Worm (Caenorhabditis elegans) whole organism, late embryonic: Measurements from ENCODE around the gene npr-28.
A peak's percentile ranks its signal among the peaks of the same experiment; 100 is the strongest.

Experiments used
- C38D4.7 ChIP-seq: fragments of 200-800 bp; sonication (Bioruptor generic); optimal IDR thresholded peaks from 2 replicates; lab custom pipeline; 2018; ENCODE audit warnings: mild to moderate bottlenecking, missing genetic modification characterization, moderate library complexity, missing compliant biosample characterization
- F13H6.1 ChIP-seq: sonication (generic microtip); optimal IDR thresholded peaks from 2 replicates; lab custom pipeline; 2016; ENCODE audit warnings: missing genetic modification characterization, missing compliant biosample characterization
- K02D7.2 ChIP-seq: sonication (generic microtip); optimal IDR thresholded peaks from 2 replicates; lab custom pipeline; 2017; ENCODE audit warnings: mild to moderate bottlenecking, missing genetic modification characterization, missing compliant biosample characterization
- Y22D7AL.16 ChIP-seq: sonication (generic microtip); optimal IDR thresholded peaks from 2 replicates; lab custom pipeline; 2016; ENCODE audit warnings: missing genetic modification characterization, missing compliant biosample characterization
- ceh-18 ChIP-seq: sonication (generic microtip); optimal IDR thresholded peaks from 2 replicates; lab custom pipeline; 2016; ENCODE audit warnings: missing genetic modification characterization, missing compliant biosample characterization
- ceh-19 ChIP-seq: fragments of 200-800 bp; sonication (Bioruptor generic); optimal IDR thresholded peaks from 2 replicates; lab custom pipeline; 2018; ENCODE audit warnings: mild to moderate bottlenecking, missing genetic modification characterization, missing compliant biosample characterization
- ceh-24 ChIP-seq: sonication (generic microtip); optimal IDR thresholded peaks from 2 replicates; lab custom pipeline; 2016; ENCODE audit warnings: mild to moderate bottlenecking, missing genetic modification characterization, missing compliant biosample characterization
- ceh-30 ChIP-seq: fragments of 150-350 bp; optimal IDR thresholded peaks from 2 replicates; lab custom pipeline; 2014; ENCODE audit warnings: missing biosample characterization, missing genetic modification characterization
- ceh-31 ChIP-seq: sonication (generic microtip); optimal IDR thresholded peaks from 2 replicates; lab custom pipeline; 2016; ENCODE audit warnings: missing genetic modification characterization, missing compliant biosample characterization
- ceh-45 ChIP-seq: fragments of 200-800 bp; sonication (Bioruptor generic); IDR thresholded peaks from 2 replicates; pipeline ENCODE4 v1.3.6; 2022; ENCODE audit warnings: missing genetic modification reagents, missing genetic modification characterization, missing compliant biosample characterization
- ceh-48 ChIP-seq: sonication (generic microtip); optimal IDR thresholded peaks from 2 replicates; lab custom pipeline; 2016; ENCODE audit warnings: missing genetic modification characterization, inconsistent platforms, missing compliant biosample characterization
- ceh-6 ChIP-seq: fragments of 200-800 bp; sonication (Bioruptor generic); optimal IDR thresholded peaks from 2 replicates; lab custom pipeline; 2018; ENCODE audit warnings: mild to moderate bottlenecking, missing genetic modification characterization, missing compliant biosample characterization
- che-1 ChIP-seq: sonication (generic microtip); optimal IDR thresholded peaks from 2 replicates; lab custom pipeline; 2016; ENCODE audit warnings: mild to moderate bottlenecking, missing genetic modification characterization, missing compliant biosample characterization
- dmd-4 ChIP-seq: sonication (generic microtip); optimal IDR thresholded peaks from 2 replicates; lab custom pipeline; 2016; ENCODE audit warnings: borderline replicate concordance, missing genetic modification characterization, missing compliant biosample characterization
- elt-4 ChIP-seq: sonication (generic microtip); optimal IDR thresholded peaks from 2 replicates; lab custom pipeline; 2016; ENCODE audit warnings: missing genetic modification characterization, missing compliant biosample characterization
- eyg-1 ChIP-seq: sonication (generic microtip); optimal IDR thresholded peaks from 2 replicates; lab custom pipeline; 2016; ENCODE audit warnings: missing genotype, missing genetic modification characterization, missing compliant biosample characterization
- fax-1 ChIP-seq: sonication (generic microtip); optimal IDR thresholded peaks from 2 replicates; lab custom pipeline; 2016; ENCODE audit warnings: missing genotype, missing genetic modification characterization, missing compliant biosample characterization
- fkh-10 ChIP-seq: fragments of 150-350 bp; optimal IDR thresholded peaks from 2 replicates; lab custom pipeline; 2014; ENCODE audit warnings: missing biosample characterization, missing genetic modification reagents, missing genetic modification characterization
- gmeb-2 ChIP-seq: sonication (generic microtip); optimal IDR thresholded peaks from 2 replicates; lab custom pipeline; 2016; ENCODE audit warnings: missing genetic modification characterization, inconsistent platforms, missing compliant biosample characterization
- hlh-13 ChIP-seq: fragments of 200-800 bp; sonication (Bioruptor generic); optimal IDR thresholded peaks from 2 replicates; lab custom pipeline; 2018; ENCODE audit warnings: mild to moderate bottlenecking, missing genetic modification characterization, missing compliant biosample characterization
- hlh-6 ChIP-seq: sonication (generic microtip); optimal IDR thresholded peaks from 2 replicates; lab custom pipeline; 2016; ENCODE audit warnings: missing genotype, missing genetic modification characterization, missing compliant biosample characterization
- hlh-8 ChIP-seq: sonication (generic microtip); optimal IDR thresholded peaks from 2 replicates; lab custom pipeline; 2016; ENCODE audit warnings: missing genotype, missing genetic modification characterization, missing compliant biosample characterization
- lim-6 ChIP-seq: sonication (generic microtip); optimal IDR thresholded peaks from 2 replicates; lab custom pipeline; 2016; ENCODE audit warnings: missing genetic modification characterization, missing compliant biosample characterization
- madf-2 ChIP-seq: sonication (generic microtip); optimal IDR thresholded peaks from 2 replicates; lab custom pipeline; 2017; ENCODE audit warnings: missing genetic modification characterization, missing compliant biosample characterization
- nfya-1 ChIP-seq: sonication (generic microtip); optimal IDR thresholded peaks from 2 replicates; lab custom pipeline; 2017; ENCODE audit warnings: missing genetic modification characterization, mild to moderate bottlenecking, missing compliant biosample characterization, antibody characterized with exemption, moderate library complexity
- odd-2 ChIP-seq: sonication (generic microtip); optimal IDR thresholded peaks from 2 replicates; lab custom pipeline; 2017; ENCODE audit warnings: antibody characterized with exemption, mild to moderate bottlenecking, missing genetic modification characterization, missing compliant biosample characterization
- pag-3 ChIP-seq: sonication (generic microtip); optimal IDR thresholded peaks from 2 replicates; lab custom pipeline; 2016; ENCODE audit warnings: missing compliant biosample characterization, missing genetic modification characterization, borderline replicate concordance
- pax-1 ChIP-seq: fragments of 150-350 bp; optimal IDR thresholded peaks from 2 replicates; lab custom pipeline; 2014; ENCODE audit warnings: missing biosample characterization, missing genetic modification characterization
- pha-4 ChIP-seq: fragments of 150-350 bp; optimal IDR thresholded peaks from 2 replicates; lab custom pipeline; 2018; ENCODE audit warnings: missing biosample characterization, missing genetic modification reagents, missing genetic modification characterization
- pros-1 ChIP-seq: fragments of 150-350 bp; optimal IDR thresholded peaks from 2 replicates; lab custom pipeline; 2014; ENCODE audit warnings: missing biosample characterization, missing genetic modification reagents, missing genetic modification characterization
- ref-2 ChIP-seq: sonication (generic microtip); optimal IDR thresholded peaks from 2 replicates; lab custom pipeline; 2016; ENCODE audit warnings: missing genetic modification characterization, missing compliant biosample characterization
- rnt-1 ChIP-seq: sonication (generic microtip); optimal IDR thresholded peaks from 2 replicates; lab custom pipeline; 2016; ENCODE audit warnings: missing genetic modification characterization, missing compliant biosample characterization
- sox-2 ChIP-seq: fragments of 200-800 bp; sonication (Bioruptor generic); IDR thresholded peaks from 2 replicates; pipeline ENCODE4 v1.3.6; 2022; ENCODE audit warnings: missing genetic modification reagents, missing genetic modification characterization, missing compliant biosample characterization
- sox-4 ChIP-seq: sonication (generic microtip); optimal IDR thresholded peaks from 2 replicates; lab custom pipeline; 2017; ENCODE audit warnings: mild to moderate bottlenecking, missing genetic modification characterization, inconsistent platforms, missing compliant biosample characterization
- syd-9 ChIP-seq: sonication (generic microtip); optimal IDR thresholded peaks from 2 replicates; lab custom pipeline; 2016; ENCODE audit warnings: mild to moderate bottlenecking, missing genetic modification characterization, moderate library complexity, missing compliant biosample characterization
- tbx-2 ChIP-seq: sonication (generic microtip); optimal IDR thresholded peaks from 2 replicates; lab custom pipeline; 2016; ENCODE audit warnings: missing genetic modification characterization, missing compliant biosample characterization
- ttx-3 ChIP-seq: sonication (generic microtip); optimal IDR thresholded peaks from 2 replicates; lab custom pipeline; 2016; ENCODE audit warnings: missing genetic modification reagents, missing genetic modification characterization, missing compliant biosample characterization
- unc-3 ChIP-seq, 2 experiments: fragments of 200-800 bp in 1 of 2; sonication (Bioruptor generic) in 1 of 2; sonication (generic microtip) in 1 of 2; conservative IDR thresholded peaks in 1 of 2; optimal IDR thresholded peaks in 1 of 2; 2 replicates each; pipeline versions ENCODE4 v1.3.6 to Lab custom; 2016 to 2022; ENCODE audit warnings: missing compliant biosample characterization in 2 of 2, missing genetic modification characterization in 2 of 2, missing genetic modification reagents in 1 of 2
- unc-42 ChIP-seq: sonication (generic microtip); optimal IDR thresholded peaks from 2 replicates; lab custom pipeline; 2016; ENCODE audit warnings: missing genotype, missing genetic modification characterization, missing compliant biosample characterization
- ztf-16 ChIP-seq: sonication (generic microtip); optimal IDR thresholded peaks from 2 replicates; lab custom pipeline; 2017; ENCODE audit warnings: missing genetic modification characterization, missing compliant biosample characterization

npr-28 gene

ce11 chrX:8386068-8386851 lies 35.4 kb upstream of the npr-28 start (continued):
- TF ChIP-seq ceh-31 (tag; lab: Kevin White, UChicago) = peak; percentile 63
- peak; percentile 57 for TF ChIP-seq madf-2 (tag; lab: Kevin White, UChicago)
- TF ChIP-seq tbx-2 (tag; lab: Kevin White, UChicago) = peak; percentile 69
- no peak for TF ChIP-seq ceh-45
- no peak for TF ChIP-seq fkh-10 (GFP tag; lab: Kevin White, UChicago)
- peak; percentile 60 for TF ChIP-seq ceh-18 (tag; lab: Kevin White, UChicago)
- peak; percentile 65; the same call in 1 of the 2 replicates for TF ChIP-seq sox-2 (GFP tag; lab: Robert Waterston, UW)
- TF ChIP-seq gmeb-2 (tag; lab: Kevin White, UChicago) = peak; percentile 62
- peak; percentile 62 for TF ChIP-seq hlh-8
- peak; percentile 38 for TF ChIP-seq lim-6
- TF ChIP-seq unc-42 (tag; lab: Kevin White, UChicago) = peak; percentile 39
- TF ChIP-seq ceh-19 (GFP tag; lab: Kevin White, UChicago) = peak; percentile 35
- TF ChIP-seq elt-4 = no peak
- peak; percentile 77 for TF ChIP-seq che-1 (tag; lab: Kevin White, UChicago)
- TF ChIP-seq F13H6.1 (tag; lab: Kevin White, UChicago) = no peak
- peak; percentile 31 for TF ChIP-seq Y22D7AL.16
- TF ChIP-seq ceh-6 = peak; percentile 54
- peak; percentile 62 for TF ChIP-seq hlh-6
- TF ChIP-seq, all 69 proteins: peak for 50

- no peak for TF ChIP-seq pros-1 (tag; lab: Kevin White, UChicago)
- TF ChIP-seq ref-2 = peak; percentile 48
Measured at ce11 chrX:8384642-8385181, 33.8 kb upstream of the npr-28 start, which contains the start of gene F41D9.2. Gene F41D9.2 (minus strand): TSS chrX:8384945.

- TF ChIP-seq hlh-8 (no peak), ceh-24 (tag; lab: Kevin White, UChicago) (no peak), syd-9 (tag; lab: Kevin White, UChicago) (no peak), sox-2 (GFP tag; lab: Robert Waterston, UW) (no peak), pax-1 (tag; lab: Kevin White, UChicago) (no peak), sox-4 (no peak), odd-2 (tag; lab: Kevin White, UChicago) (no peak), hlh-13 (GFP tag; lab: Kevin White, UChicago) (no peak), Y22D7AL.16 (no peak), madf-2 (tag; lab: Kevin White, UChicago) (no peak), ttx-3 (tag; lab: Kevin White, UChicago) (no peak), ceh-30 (tag; lab: Kevin White, UChicago) (no peak), fkh-10 (GFP tag; lab: Kevin White, UChicago) (no peak)
Measured at ce11 chrX:8381651-8382050, 30.8 kb upstream of the npr-28 start.

DNA sequence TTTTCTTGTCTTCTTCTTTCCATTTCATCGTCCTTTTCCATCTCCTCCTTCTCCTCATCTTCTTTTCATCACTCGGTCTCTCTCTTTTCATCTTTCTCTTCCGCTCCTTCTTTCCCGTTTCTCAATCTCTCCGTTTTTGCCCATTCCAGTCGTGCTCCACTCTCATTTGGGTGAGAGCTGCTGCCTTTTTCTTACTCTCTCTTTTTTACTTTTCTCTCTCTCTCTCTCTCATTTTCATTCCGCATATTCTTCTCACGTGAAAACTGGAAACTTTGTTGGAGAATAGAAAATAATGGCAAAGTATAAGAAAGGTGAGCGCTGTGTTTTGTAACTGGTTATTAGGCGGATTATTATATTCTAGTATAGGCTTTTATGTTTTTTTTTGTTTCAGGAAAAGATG lies 27.4 kb upstream of the npr-28 start, which contains the start of gene tbc-18:
Gene tbc-18, plus strand, starts transcription at position 246 of the 400 bp plus-strand sequence.
- TF ChIP-seq rnt-1 (tag; lab: Kevin White, UChicago) = no peak
- TF ChIP-seq ttx-3 (tag; lab: Kevin White, UChicago) = no peak
- no peak for TF ChIP-seq unc-3 (GFP tag; conservative IDR thresholded peaks at IDR 0.05; lab: Robert Waterston, UW)
- TF ChIP-seq unc-3 (tag; optimal IDR thresholded peaks at IDR 0.05; lab: Kevin White, UChicago) = no peak
- TF ChIP-seq sox-2 (GFP tag; lab: Robert Waterston, UW) = no peak
- TF ChIP-seq nfya-1 (tag; lab: Kevin White, UChicago) = peak; percentile 58
- TF ChIP-seq C38D4.7 = no peak
- no peak for TF ChIP-seq ceh-19 (GFP tag; lab: Kevin White, UChicago)
- peak; percentile 41 for TF ChIP-seq ceh-18 (tag; lab: Kevin White, UChicago)
- TF ChIP-seq unc-42 (tag; lab: Kevin White, UChicago) = peak; percentile 73
- no peak for TF ChIP-seq odd-2 (tag; lab: Kevin White, UChicago)
- no peak for TF ChIP-seq fax-1 (tag; lab: Kevin White, UChicago)
- no peak for TF ChIP-seq dmd-4 (tag; lab: Kevin White, UChicago)
- no peak for TF ChIP-seq pha-4 (tag; lab: Kevin White, UChicago)
- TF ChIP-seq ceh-31 (tag; lab: Kevin White, UChicago) = peak; percentile 66
- no peak for TF ChIP-seq pag-3 (tag; lab: Kevin White, UChicago)
- TF ChIP-seq tbx-2 (tag; lab: Kevin White, UChicago) = peak; percentile 37
- TF ChIP-seq eyg-1 = no peak
- TF ChIP-seq K02D7.2 (tag; lab: Kevin White, UChicago) = no peak
- TF ChIP-seq lim-6 = no peak
- TF ChIP-seq ceh-48 (tag; lab: Kevin White, UChicago) = no peak
- TF ChIP-seq ztf-16 = no peak
